Worm (Caenorhabditis elegans): Measurements from ENCODE around the gene ctf-18.

DNA sequence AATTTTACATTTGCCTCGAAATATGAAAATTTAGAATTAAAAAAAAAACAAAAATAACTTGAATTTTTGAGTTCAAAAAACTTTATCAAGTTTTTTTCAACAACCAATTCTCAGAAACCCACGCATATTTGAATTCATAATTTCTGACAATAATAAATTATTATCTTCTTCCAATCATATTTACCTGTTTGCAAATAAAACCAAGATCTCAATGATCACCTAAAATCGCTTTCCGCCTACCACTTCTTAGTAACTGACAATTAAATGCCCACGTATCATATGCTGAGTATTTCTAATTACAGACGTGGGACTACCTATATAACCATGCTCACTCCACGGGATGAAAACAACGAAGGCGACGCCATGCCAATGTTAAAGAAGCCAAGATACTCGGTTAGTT, 35.3 kb upstream of the ctf-18 start, which contains the start of gene pps-1:
- TF ChIP-seq mep-1 (tag; optimal IDR thresholded peaks at IDR 0.05) (no peak), ztf-11 (tag; optimal IDR thresholded peaks at IDR 0.05) (no peak), zip-8 (tag; optimal IDR thresholded peaks at IDR 0.05) (no peak), lin-13 (tag; optimal IDR thresholded peaks at IDR 0.05) (no peak), snpc-4 (tag; optimal IDR thresholded peaks at IDR 0.05) (no peak)
